Worm (Caenorhabditis elegans): ENCODE data around the gene ZK896.5.

- TF ChIP-seq unc-39 (tag; optimal IDR thresholded peaks at IDR 0.05) (no peak), pha-4 (tag; optimal IDR thresholded peaks at IDR 0.05) (no peak), ceh-28 (tag; optimal IDR thresholded peaks at IDR 0.05) (no peak), hmg-11 (tag; optimal IDR thresholded peaks at IDR 0.05) (no peak), unc-62 (GFP tag; optimal IDR thresholded peaks at IDR 0.05) (no peak), eor-1 (tag; optimal IDR thresholded peaks at IDR 0.05) (no peak)
Observed at ce11 chrIV:12835363-12835762, 44.1 kb downstream of the ZK896.5 start.

All from whole organism, L3 larva.